Worm (Caenorhabditis elegans) whole organism, L1 larva: Measurements from ENCODE around the gene sel-1.

ENCODE experiments used
- F16B12.6 ChIP-seq: fragments of 150-350 bp; optimal IDR thresholded peaks from 2 replicates; lab custom pipeline; 2014; ENCODE audit warnings: missing biosample characterization, missing genetic modification characterization
- aha-1 ChIP-seq: fragments of 150-350 bp; optimal IDR thresholded peaks from 2 replicates; lab custom pipeline; 2014; ENCODE audit warnings: missing biosample characterization, missing genetic modification characterization
- alr-1 ChIP-seq: fragments of 200-800 bp; sonication (Bioruptor generic); optimal IDR thresholded peaks from 2 replicates; lab custom pipeline; 2018; ENCODE audit warnings: borderline replicate concordance, mild to moderate bottlenecking, missing genetic modification characterization, missing compliant biosample characterization
- ama-1 ChIP-seq: fragments of 150-350 bp; optimal IDR thresholded peaks from 2 replicates; lab custom pipeline; 2014
- blmp-1 ChIP-seq: fragments of 150-350 bp; optimal IDR thresholded peaks from 2 replicates; lab custom pipeline; 2014; ENCODE audit warnings: missing biosample characterization, missing genetic modification characterization
- ceh-8 ChIP-seq: fragments of 200-800 bp; sonication (Bioruptor generic); optimal IDR thresholded peaks from 2 replicates; lab custom pipeline; 2018; ENCODE audit warnings: mild to moderate bottlenecking, missing genetic modification characterization, moderate library complexity, missing compliant biosample characterization
- ceh-82 ChIP-seq, 3 experiments: fragments of 150-350 bp in 1 of 3; sonication (generic microtip) in 2 of 3; optimal IDR thresholded peaks; 2 replicates each; lab custom pipeline; 2014 to 2017; ENCODE audit warnings: missing biosample characterization in 3 of 3, missing genetic modification characterization in 3 of 3
- ceh-88 ChIP-seq: fragments of 200-800 bp; sonication (Bioruptor generic); IDR thresholded peaks from 2 replicates; pipeline ENCODE4 v1.3.6; 2022; ENCODE audit warnings: missing genetic modification characterization, missing compliant biosample characterization
- ceh-90 ChIP-seq: sonication (generic microtip); optimal IDR thresholded peaks from 2 replicates; lab custom pipeline; 2016; ENCODE audit warnings: missing genetic modification characterization, missing compliant biosample characterization
- dsc-1 ChIP-seq: sonication (generic microtip); optimal IDR thresholded peaks from 2 replicates; lab custom pipeline; 2016; ENCODE audit warnings: mild to moderate bottlenecking, missing genetic modification characterization, missing compliant biosample characterization
- efl-1 ChIP-seq, 4 experiments: fragments of 150-350 bp; optimal IDR thresholded peaks in 3 of 4; peaks in 1 of 4; 1 replicate in 1 of 4; 2 replicates in 3 of 4; lab custom pipeline; 2014; ENCODE audit warnings: missing biosample characterization in 2 of 4, missing genetic modification characterization in 2 of 4, missing genetic modification reagents in 2 of 4
- egl-27 ChIP-seq, 2 experiments: fragments of 150-350 bp in 1 of 2; sonication (generic microtip); optimal IDR thresholded peaks; 3 replicates each; lab custom pipeline; 2017 to 2018; ENCODE audit warnings: missing biosample characterization in 2 of 2, missing genetic modification characterization in 2 of 2, missing genetic modification reagents in 2 of 2
- elt-2 ChIP-seq: sonication (generic microtip); optimal IDR thresholded peaks from 2 replicates; lab custom pipeline; 2016; ENCODE audit warnings: missing genetic modification characterization, mild to moderate bottlenecking, inconsistent platforms, missing compliant biosample characterization, missing genetic modification reagents
- fkh-10 ChIP-seq: sonication (generic microtip); optimal IDR thresholded peaks from 2 replicates; lab custom pipeline; 2017; ENCODE audit warnings: missing biosample characterization, missing genetic modification reagents, missing genetic modification characterization
- fkh-4 ChIP-seq: sonication (generic microtip); optimal IDR thresholded peaks from 2 replicates; lab custom pipeline; 2016; ENCODE audit warnings: missing compliant biosample characterization, missing genetic modification characterization, borderline replicate concordance
- fkh-8 ChIP-seq: sonication (generic microtip); optimal IDR thresholded peaks from 2 replicates; lab custom pipeline; 2016; ENCODE audit warnings: mild to moderate bottlenecking, missing genetic modification characterization, missing compliant biosample characterization
- fos-1 ChIP-seq: fragments of 150-350 bp; optimal IDR thresholded peaks from 2 replicates; lab custom pipeline; 2014; ENCODE audit warnings: missing biosample characterization, missing genetic modification characterization
- grh-1 ChIP-seq: fragments of 200-800 bp; sonication (Bioruptor generic); IDR thresholded peaks from 2 replicates; pipeline ENCODE4 v1.3.6; 2022; ENCODE audit warnings: missing genetic modification reagents, missing genetic modification characterization, missing compliant biosample characterization
- hlh-17 ChIP-seq: fragments of 200-800 bp; sonication (Bioruptor generic); optimal IDR thresholded peaks from 2 replicates; lab custom pipeline; 2018; ENCODE audit warnings: missing genetic modification characterization, mild to moderate bottlenecking, missing compliant biosample characterization, moderate library complexity, borderline replicate concordance
- hlh-4 ChIP-seq: sonication (generic microtip); optimal IDR thresholded peaks from 2 replicates; lab custom pipeline; 2016; ENCODE audit warnings: mild to moderate bottlenecking, missing genetic modification characterization, missing compliant biosample characterization
- jun-1 ChIP-seq: fragments of 150-350 bp; optimal IDR thresholded peaks from 2 replicates; lab custom pipeline; 2014; ENCODE audit warnings: missing biosample characterization, missing genetic modification reagents, missing genetic modification characterization
- lin-13 ChIP-seq: fragments of 150-350 bp; optimal IDR thresholded peaks from 2 replicates; lab custom pipeline; 2014; ENCODE audit warnings: missing biosample characterization, missing genetic modification reagents, missing genetic modification characterization
- lin-14 ChIP-seq: fragments of 200-800 bp; sonication (Bioruptor generic); optimal IDR thresholded peaks from 2 replicates; lab custom pipeline; 2018; ENCODE audit warnings: mild to moderate bottlenecking, missing genetic modification characterization, moderate library complexity, missing compliant biosample characterization
- lin-15B ChIP-seq: fragments of 150-350 bp; sonication (generic microtip); optimal IDR thresholded peaks from 3 replicates; lab custom pipeline; 2014; ENCODE audit warnings: missing biosample characterization, missing genetic modification characterization
- lin-35 ChIP-seq, 2 experiments: fragments of 150-350 bp; optimal IDR thresholded peaks; 2 replicates each; lab custom pipeline; 2014; ENCODE audit warnings: missing biosample characterization in 2 of 2, missing genetic modification characterization in 2 of 2, missing genetic modification reagents in 2 of 2
- lin-39 ChIP-seq: fragments of 150-350 bp; optimal IDR thresholded peaks from 2 replicates; lab custom pipeline; 2014; ENCODE audit warnings: missing biosample characterization, missing genetic modification reagents, missing genetic modification characterization
- lsy-2 ChIP-seq, 2 experiments: fragments of 150-350 bp; optimal IDR thresholded peaks; 2 replicates each; lab custom pipeline; 2014; ENCODE audit warnings: missing biosample characterization in 2 of 2, missing genetic modification characterization in 2 of 2
- mef-2 ChIP-seq: fragments of 150-350 bp; optimal IDR thresholded peaks from 2 replicates; lab custom pipeline; 2014; ENCODE audit warnings: missing biosample characterization, missing genetic modification characterization
- mep-1 ChIP-seq: fragments of 150-350 bp; optimal IDR thresholded peaks from 2 replicates; lab custom pipeline; 2014; ENCODE audit warnings: missing biosample characterization, missing genetic modification characterization
- nhr-20 ChIP-seq: sonication (generic microtip); optimal IDR thresholded peaks from 2 replicates; lab custom pipeline; 2016; ENCODE audit warnings: mild to moderate bottlenecking, missing genetic modification characterization, missing compliant biosample characterization
- nhr-237 ChIP-seq: fragments of 150-350 bp; optimal IDR thresholded peaks from 2 replicates; lab custom pipeline; 2014; ENCODE audit warnings: missing biosample characterization, missing genetic modification characterization
- nhr-71 ChIP-seq: sonication (generic microtip); optimal IDR thresholded peaks from 2 replicates; lab custom pipeline; 2016; ENCODE audit warnings: mild to moderate bottlenecking, missing genetic modification characterization, moderate library complexity, missing compliant biosample characterization
- nhr-77 ChIP-seq: fragments of 150-350 bp; optimal IDR thresholded peaks from 2 replicates; lab custom pipeline; 2014; ENCODE audit warnings: missing biosample characterization, missing genetic modification characterization
- nhr-85 ChIP-seq: sonication (generic microtip); peaks from one replicate; lab custom pipeline; 2016; ENCODE audit warnings: missing genetic modification characterization, inconsistent platforms, missing compliant biosample characterization
- pag-3 ChIP-seq: sonication (generic microtip); optimal IDR thresholded peaks from 2 replicates; lab custom pipeline; 2017; ENCODE audit warnings: missing genetic modification characterization, mild to moderate bottlenecking, missing compliant biosample characterization, antibody characterized with exemption, borderline replicate concordance; ENCODE audit not compliant: insufficient read depth
- rnt-1 ChIP-seq: sonication (generic microtip); optimal IDR thresholded peaks from 2 replicates; lab custom pipeline; 2016; ENCODE audit warnings: mild to moderate bottlenecking, missing genetic modification characterization, moderate library complexity, missing compliant biosample characterization
- skn-1 ChIP-seq: fragments of 150-350 bp; optimal IDR thresholded peaks from 2 replicates; lab custom pipeline; 2014; ENCODE audit warnings: missing biosample characterization, missing genetic modification characterization
- snpc-4 ChIP-seq: fragments of 150-350 bp; optimal IDR thresholded peaks from 2 replicates; lab custom pipeline; 2014; ENCODE audit warnings: missing biosample characterization, missing genetic modification characterization
- swsn-7 ChIP-seq: sonication (generic microtip); optimal IDR thresholded peaks from 2 replicates; lab custom pipeline; 2016; ENCODE audit warnings: missing genetic modification characterization, missing compliant biosample characterization
- tlp-1 ChIP-seq: fragments of 150-350 bp; optimal IDR thresholded peaks from 2 replicates; lab custom pipeline; 2014; ENCODE audit warnings: missing biosample characterization, missing genetic modification characterization
- unc-86 ChIP-seq: sonication (generic microtip); optimal IDR thresholded peaks from 2 replicates; lab custom pipeline; 2016; ENCODE audit warnings: missing genetic modification characterization, missing compliant biosample characterization
- vab-15 ChIP-seq: sonication (generic microtip); optimal IDR thresholded peaks from 2 replicates; lab custom pipeline; 2017; ENCODE audit warnings: missing genotype, mild to moderate bottlenecking, missing genetic modification characterization, missing compliant biosample characterization
- xbp-1 ChIP-seq: sonication (generic microtip); optimal IDR thresholded peaks from 2 replicates; lab custom pipeline; 2016; ENCODE audit warnings: missing genetic modification characterization, missing compliant biosample characterization
- zag-1 ChIP-seq: fragments of 150-350 bp; optimal IDR thresholded peaks from 2 replicates; lab custom pipeline; 2014; ENCODE audit warnings: missing biosample characterization, missing genetic modification characterization
- zip-4 ChIP-seq: fragments of 200-800 bp; sonication (Bioruptor generic); optimal IDR thresholded peaks from 2 replicates; lab custom pipeline; 2018; ENCODE audit warnings: mild to moderate bottlenecking, missing genetic modification characterization, moderate library complexity, missing compliant biosample characterization
- ztf-4 ChIP-seq: fragments of 150-350 bp; optimal IDR thresholded peaks from 2 replicates; lab custom pipeline; 2014; ENCODE audit warnings: missing biosample characterization, missing genetic modification characterization

The sel-1 gene

DNA sequence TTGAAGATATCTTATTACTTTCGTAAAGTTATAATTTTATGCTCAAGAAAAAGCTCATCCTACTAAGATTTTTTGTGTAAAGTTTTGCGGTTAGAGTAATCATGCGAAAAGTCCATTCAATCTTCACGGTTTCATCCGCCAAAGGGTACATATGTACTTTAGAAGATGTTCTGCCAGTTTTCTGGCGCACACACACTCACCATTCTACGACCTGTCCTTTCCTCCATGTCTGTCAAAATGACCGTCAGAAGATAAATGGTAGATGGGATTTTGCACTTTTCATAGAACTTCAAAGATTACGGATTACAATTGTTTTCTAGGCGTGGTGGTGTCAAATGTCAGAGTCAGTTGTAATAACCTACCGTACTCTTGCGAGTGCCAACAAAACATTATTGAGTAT, 23.0 kb upstream of the sel-1 start:
- TF ChIP-seq F16B12.6 (no peak), vab-15 (tag; lab: Kevin White, UChicago) (no peak), ceh-8 (GFP tag; lab: Kevin White, UChicago) (no peak), dsc-1 (no peak), mef-2 (no peak), zip-4 (GFP tag; lab: Kevin White, UChicago) (no peak), blmp-1 (no peak), ceh-82 (tag; optimal IDR thresholded peaks at IDR 0.05; lab: Kevin White, UChicago) (no peak)

DNA sequence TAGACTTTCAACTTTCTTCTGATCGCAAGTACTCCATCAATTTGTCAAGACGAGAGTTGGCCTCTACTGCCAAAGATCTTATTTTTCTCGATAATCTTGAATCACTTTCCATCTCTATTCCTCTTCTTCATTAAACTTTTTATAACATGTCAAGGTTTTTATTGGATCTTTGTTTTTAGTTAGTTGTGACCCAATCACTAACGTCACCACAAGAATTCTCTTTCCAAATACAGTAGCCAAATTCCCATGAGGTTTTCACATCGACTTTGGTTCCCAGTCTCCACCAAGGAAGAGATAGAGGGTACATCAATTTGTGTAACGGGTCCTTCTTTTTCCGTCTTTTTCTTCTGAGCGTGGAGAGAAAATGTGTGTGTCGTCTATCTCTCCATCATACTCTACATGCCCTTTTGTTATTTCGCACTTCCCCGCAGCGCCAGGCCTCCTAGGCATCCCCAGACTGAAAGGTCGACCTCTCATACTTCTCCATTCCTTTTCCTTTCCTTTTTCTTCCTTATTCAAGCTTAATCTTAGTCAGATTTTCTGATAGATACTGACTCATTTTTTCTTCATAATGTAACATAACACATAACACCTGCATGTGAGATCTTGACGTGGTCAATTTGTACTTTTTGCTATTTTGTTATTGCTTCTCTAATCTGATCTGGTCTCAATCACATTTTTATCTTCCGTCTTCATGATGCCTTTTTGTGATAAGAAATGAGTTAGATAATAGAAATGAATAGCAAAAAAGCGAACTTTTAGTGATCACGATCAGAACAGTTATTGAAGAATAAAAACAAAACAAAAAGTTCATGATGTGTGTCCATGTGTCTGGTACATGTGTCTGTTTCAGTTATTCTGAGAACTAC, 21.3 kb upstream of the sel-1 start:
- no peak for TF ChIP-seq ztf-4
- peak; percentile 45 for TF ChIP-seq mep-1 (tag; lab: Kevin White, UChicago)
- TF ChIP-seq ceh-82 (tag; optimal IDR thresholded peaks at IDR 0.05; lab: Kevin White, UChicago): peak in 1 of 3 experiments; percentile 19
- no peak for TF ChIP-seq nhr-77 (tag; lab: Kevin White, UChicago)
- TF ChIP-seq zag-1: no peak
- TF ChIP-seq skn-1 (tag; lab: Kevin White, UChicago): no peak
- peak; percentile 67 for TF ChIP-seq lin-14 (GFP tag; lab: Kevin White, UChicago)
- no peak for TF ChIP-seq efl-1 (optimal IDR thresholded peaks at IDR 0.05; lab: Kevin White, UChicago)
- TF ChIP-seq efl-1 (GFP tag; optimal IDR thresholded peaks at IDR 0.05 in 1 of 2; lab: Kevin White, UChicago): peak in 1 of 2 experiments; percentile 6
- TF ChIP-seq dsc-1: peak; percentile 9
- peak; percentile 9 for TF ChIP-seq rnt-1 (tag; lab: Kevin White, UChicago)
- peak in 1 of 2 experiments; percentile 9 for TF ChIP-seq lin-35 (GFP tag; optimal IDR thresholded peaks at IDR 0.05; lab: Kevin White, UChicago)
- peak in 1 of 2 experiments; percentile 26 for TF ChIP-seq lsy-2 (tag; optimal IDR thresholded peaks at IDR 0.05; lab: Kevin White, UChicago)
- TF ChIP-seq nhr-85 (tag; lab: Kevin White, UChicago): peak; percentile 74
- TF ChIP-seq grh-1: no peak
- TF ChIP-seq, all 84 proteins: peak for 9

DNA sequence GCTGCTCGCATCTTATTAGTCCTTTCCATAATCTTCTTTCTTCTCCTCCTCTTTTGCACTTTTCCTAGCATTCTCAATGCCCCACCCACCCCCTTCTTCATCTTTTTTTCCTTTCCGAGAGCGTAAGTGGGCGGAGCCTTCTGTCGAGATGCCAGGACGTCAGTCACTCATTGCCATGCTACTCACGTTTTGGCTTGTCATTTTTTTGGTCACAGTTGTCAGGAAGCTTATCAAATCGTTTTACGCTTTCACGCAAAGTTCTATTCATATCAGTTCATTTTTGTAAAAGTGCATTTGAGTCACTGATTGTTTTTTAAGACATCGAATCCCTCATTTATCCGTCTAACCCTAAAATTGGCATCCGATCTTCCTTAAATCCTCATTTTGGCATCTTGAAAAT, 20.5 kb upstream of the sel-1 start:
- TF ChIP-seq hlh-17 (GFP tag; lab: Kevin White, UChicago): no peak
- no peak for TF ChIP-seq elt-2
- TF ChIP-seq swsn-7 (tag; lab: Kevin White, UChicago): no peak
- no peak for TF ChIP-seq aha-1 (tag; lab: Kevin White, UChicago)
- TF ChIP-seq blmp-1: peak; percentile 11
- no peak for TF ChIP-seq nhr-237
- TF ChIP-seq fkh-10: no peak
- peak; percentile 5 for TF ChIP-seq fkh-8 (tag; lab: Kevin White, UChicago)
- no peak for TF ChIP-seq jun-1 (tag; lab: Kevin White, UChicago)
- no peak for TF ChIP-seq xbp-1 (tag; lab: Kevin White, UChicago)
- no peak for TF ChIP-seq ama-1 (lab: Kevin White, UChicago)
- no peak for TF ChIP-seq ceh-8 (GFP tag; lab: Kevin White, UChicago)
- TF ChIP-seq ceh-88 (GFP tag; lab: Robert Waterston, UW): no peak
- peak; percentile 53 for TF ChIP-seq lin-14 (GFP tag; lab: Kevin White, UChicago)
- no peak for TF ChIP-seq alr-1
- TF ChIP-seq efl-1 (optimal IDR thresholded peaks at IDR 0.05; lab: Kevin White, UChicago): no peak
- peak in 1 of 2 experiments; percentile 16 for TF ChIP-seq efl-1 (GFP tag; optimal IDR thresholded peaks at IDR 0.05 in 1 of 2; lab: Kevin White, UChicago)

DNA sequence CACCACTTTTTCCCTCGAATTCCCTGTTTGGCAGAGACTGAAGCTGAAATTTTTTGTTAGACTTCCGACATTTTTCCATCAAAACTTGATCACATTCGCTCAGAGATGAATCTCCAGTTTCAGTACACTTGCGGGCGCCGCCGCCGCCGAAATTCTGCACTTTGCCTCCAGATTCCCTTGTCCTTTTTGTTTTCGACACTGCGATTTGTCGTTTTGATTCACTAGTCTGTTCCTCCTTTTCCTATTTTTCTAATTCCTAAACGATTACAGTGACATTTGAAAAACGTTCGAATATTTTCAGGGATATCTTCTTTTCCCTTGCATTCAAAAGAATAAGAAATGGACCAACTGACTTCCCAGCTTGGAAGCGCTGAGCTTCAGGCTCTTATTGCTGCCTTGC, 19.8 kb upstream of the sel-1 start, which contains the start of gene F45D3.2:
F45D3.2 (plus strand) TSS at position 301 of the 400 bp plus-strand sequence.
- TF ChIP-seq nhr-237 (no peak), ceh-90 (no peak), lin-39 (tag; lab: Kevin White, UChicago) (no peak), unc-86 (tag; lab: Kevin White, UChicago) (no peak), snpc-4 (tag; lab: Kevin White, UChicago) (no peak), lin-13 (no peak), hlh-4 (tag; lab: Kevin White, UChicago) (no peak), lin-15B (no peak), zip-4 (GFP tag; lab: Kevin White, UChicago) (no peak), ceh-8 (GFP tag; lab: Kevin White, UChicago) (no peak), pag-3 (no peak), tlp-1 (tag; lab: Kevin White, UChicago) (no peak), fos-1 (tag; lab: Kevin White, UChicago) (no peak), egl-27 (tag; optimal IDR thresholded peaks at IDR 0.05; lab: Kevin White, UChicago) (no peak), nhr-71 (tag; lab: Kevin White, UChicago) (no peak), nhr-20 (tag; lab: Kevin White, UChicago) (no peak), fkh-4 (tag; lab: Kevin White, UChicago) (no peak)
